Worm (Caenorhabditis elegans): ENCODE results near the gene nlp-46.

The nlp-46 gene

ce11 chrV:12553286-12553725, 47.2 kb upstream of the nlp-46 start:
- TF ChIP-seq mdl-1 (tag; optimal IDR thresholded peaks at IDR 0.05) (peak; percentile 30 to 45), gmeb-1 (tag; optimal IDR thresholded peaks at IDR 0.05) (peak; percentile 12), nhr-25 (tag; optimal IDR thresholded peaks at IDR 0.05) (peak; percentile 57), sma-3 (GFP tag; optimal IDR thresholded peaks at IDR 0.05) (peak; percentile 67), egl-27 (tag; optimal IDR thresholded peaks at IDR 0.05) (peak; percentile 66), lsy-2 (tag; optimal IDR thresholded peaks at IDR 0.05) (peak in 1 of 2 experiments; percentile 34), F13H6.1 (tag; optimal IDR thresholded peaks at IDR 0.05) (peak; percentile 7), ama-1 (optimal IDR thresholded peaks at IDR 0.05) (no peak), nhr-21 (tag; optimal IDR thresholded peaks at IDR 0.05) (peak; percentile 90), Y55F3AM.14 (GFP tag; optimal IDR thresholded peaks at IDR 0.05) (peak; percentile 2), blmp-1 (tag; optimal IDR thresholded peaks at IDR 0.05; ENCODE audit: insufficient read depth) (peak; percentile 60), elt-1 (tag; optimal IDR thresholded peaks at IDR 0.05) (no peak), fos-1 (tag; optimal IDR thresholded peaks at IDR 0.05) (peak; percentile 49), skn-1 (tag; optimal IDR thresholded peaks at IDR 0.05) (no peak), sma-9 (GFP tag; optimal IDR thresholded peaks at IDR 0.05) (peak; percentile 70), sma-9 (tag; optimal IDR thresholded peaks at IDR 0.05) (no peak)

ce11 chrV:12552671-12553212, 46.7 kb upstream of the nlp-46 start, which contains the start of gene F45D3.4:
F45D3.4 (minus strand) TSS chrV:12553191.
- TF ChIP-seq dmd-4 (tag; optimal IDR thresholded peaks at IDR 0.05) (no peak), ama-1 (optimal IDR thresholded peaks at IDR 0.05) (peak; percentile 96)

ce11 chrV:12551638-12552478, 45.8 kb upstream of the nlp-46 start:
- no peak for TF ChIP-seq unc-55 (GFP tag; optimal IDR thresholded peaks at IDR 0.05)
- TF ChIP-seq nhr-12 (tag; optimal IDR thresholded peaks at IDR 0.05) = no peak
- no peak for TF ChIP-seq nhr-77 (tag; optimal IDR thresholded peaks at IDR 0.05)
- peak; percentile 11 for TF ChIP-seq nhr-25 (tag; optimal IDR thresholded peaks at IDR 0.05)
- no peak for TF ChIP-seq R02D3.7 (tag; optimal IDR thresholded peaks at IDR 0.05)
- no peak for TF ChIP-seq zag-1 (tag; optimal IDR thresholded peaks at IDR 0.05)
- TF ChIP-seq unc-39 (tag; optimal IDR thresholded peaks at IDR 0.05) = no peak
- TF ChIP-seq elt-3 (tag; optimal IDR thresholded peaks at IDR 0.05) = no peak
- no peak for TF ChIP-seq mdl-1 (tag; optimal IDR thresholded peaks at IDR 0.05)
- peak; percentile 58 for TF ChIP-seq sma-3 (GFP tag; optimal IDR thresholded peaks at IDR 0.05)
- TF ChIP-seq fos-1 (tag; optimal IDR thresholded peaks at IDR 0.05) = no peak
- TF ChIP-seq snpc-4 (tag; optimal IDR thresholded peaks at IDR 0.05) = no peak
- no peak for TF ChIP-seq Y55F3AM.14 (GFP tag; optimal IDR thresholded peaks at IDR 0.05)
- no peak for TF ChIP-seq peb-1 (tag; optimal IDR thresholded peaks at IDR 0.05)
- TF ChIP-seq skn-1 (tag; optimal IDR thresholded peaks at IDR 0.05) = no peak
- TF ChIP-seq nhr-6 (tag; optimal IDR thresholded peaks at IDR 0.05) = no peak
- TF ChIP-seq aly-2 (tag; optimal IDR thresholded peaks at IDR 0.05) = no peak
- TF ChIP-seq gmeb-1 (tag; optimal IDR thresholded peaks at IDR 0.05) = peak; percentile 24
- no peak for TF ChIP-seq egl-27 (tag; optimal IDR thresholded peaks at IDR 0.05)
- TF ChIP-seq ZK546.5 (tag; optimal IDR thresholded peaks at IDR 0.05) = no peak
- no peak for TF ChIP-seq ztf-11 (tag; optimal IDR thresholded peaks at IDR 0.05)
- TF ChIP-seq nhr-10 (tag; optimal IDR thresholded peaks at IDR 0.05) = no peak
- no peak for TF ChIP-seq alr-1 (tag; optimal IDR thresholded peaks at IDR 0.05)
- no peak for TF ChIP-seq nhr-237 (tag; optimal IDR thresholded peaks at IDR 0.05)
- peak; percentile 78 for TF ChIP-seq nhr-21 (tag; optimal IDR thresholded peaks at IDR 0.05)
- TF ChIP-seq lsy-2 (tag; optimal IDR thresholded peaks at IDR 0.05) = no peak
- peak; percentile 94 for TF ChIP-seq ama-1 (optimal IDR thresholded peaks at IDR 0.05)
- peak; percentile 42 for TF ChIP-seq lin-13 (GFP tag; optimal IDR thresholded peaks at IDR 0.05)
- TF ChIP-seq ztf-1 (GFP tag; conservative IDR thresholded peaks at IDR 0.05) = no peak
- TF ChIP-seq nhr-23 (tag; optimal IDR thresholded peaks at IDR 0.05) = no peak
- TF ChIP-seq ceh-82 (tag; optimal IDR thresholded peaks at IDR 0.05) = no peak
- peak; percentile 32 for TF ChIP-seq sem-4 (tag; optimal IDR thresholded peaks at IDR 0.05)
- no peak for TF ChIP-seq crh-2 (tag; optimal IDR thresholded peaks at IDR 0.05)
- TF ChIP-seq mab-5 (tag; optimal IDR thresholded peaks at IDR 0.05) = no peak
- no peak for TF ChIP-seq F13H6.1 (tag; optimal IDR thresholded peaks at IDR 0.05)
- TF ChIP-seq sma-9 (GFP tag; optimal IDR thresholded peaks at IDR 0.05) = peak; percentile 19
- TF ChIP-seq sma-9 (tag; optimal IDR thresholded peaks at IDR 0.05) = no peak
- TF ChIP-seq dmd-4 (tag; optimal IDR thresholded peaks at IDR 0.05) = no peak
- no peak for TF ChIP-seq lin-11 (tag; optimal IDR thresholded peaks at IDR 0.05)
- no peak for TF ChIP-seq ztf-4 (tag; optimal IDR thresholded peaks at IDR 0.05)
- TF ChIP-seq blmp-1 (tag; optimal IDR thresholded peaks at IDR 0.05; ENCODE audit: insufficient read depth) = no peak
- no peak for TF ChIP-seq unc-62 (GFP tag; optimal IDR thresholded peaks at IDR 0.05)
- TF ChIP-seq elt-1 (tag; optimal IDR thresholded peaks at IDR 0.05) = no peak
- TF ChIP-seq mbf-1 (tag; optimal IDR thresholded peaks at IDR 0.05) = no peak
- peak; percentile 58 for TF ChIP-seq nhr-11 (tag; optimal IDR thresholded peaks at IDR 0.05)
- peak; percentile 46 for TF ChIP-seq nhr-129 (tag; optimal IDR thresholded peaks at IDR 0.05)

Measured in whole organism, L2 larva.